Fruit fly (Drosophila melanogaster): ENCODE measurements around the gene X11Lbeta.

X11Lbeta gene

dm6 chrX:10587445-10587844 lies 40.1 kb upstream of the X11Lbeta start (continued):
- TF ChIP-seq Ravus (GFP tag; IDR thresholded peaks at IDR 0.05), result no peak
- TF ChIP-seq sr (GFP tag; IDR thresholded peaks at IDR 0.05), result no peak
- TF ChIP-seq CG1024 (GFP tag; IDR thresholded peaks at IDR 0.05), result 0 out of 2 replicates have a peak, but pooled peaks have one; percentile 27
- no peak for TF ChIP-seq CG33557 (GFP tag; optimal IDR thresholded peaks at IDR 0.05)
- no peak for TF ChIP-seq lola (GFP tag; optimal IDR thresholded peaks at IDR 0.05)
- TF ChIP-seq CG3407 (GFP tag; optimal IDR thresholded peaks at IDR 0.05), result no peak
- TF ChIP-seq CG10979 (tag; optimal IDR thresholded peaks at IDR 0.05), result no peak
- peak; percentile 39 for TF ChIP-seq CG13424 (tag; optimal IDR thresholded peaks at IDR 0.05)
- TF ChIP-seq Atf6 (GFP tag; IDR thresholded peaks at IDR 0.05), result peak; percentile 37; the same call in 1 of the 2 replicates
- no peak for TF ChIP-seq CG12219 (GFP tag; optimal IDR thresholded peaks at IDR 0.05)
- TF ChIP-seq Fer3 (tag; optimal IDR thresholded peaks at IDR 0.05), result peak; percentile 31
- TF ChIP-seq CG10274 (GFP tag; optimal IDR thresholded peaks at IDR 0.05), result no peak
- TF ChIP-seq CG3163 (GFP tag; optimal IDR thresholded peaks at IDR 0.05), result no peak
- peak; percentile 50 for TF ChIP-seq CG3281 (GFP tag; optimal IDR thresholded peaks at IDR 0.05)
- peak; percentile 8 for TF ChIP-seq HHEX (GFP tag; optimal IDR thresholded peaks at IDR 0.05)
- no peak for TF ChIP-seq CG5953 (GFP tag; IDR thresholded peaks at IDR 0.05)
- no peak for TF ChIP-seq CG10565 (GFP tag; optimal IDR thresholded peaks at IDR 0.05)
- no peak for TF ChIP-seq CG12071 (GFP tag; optimal IDR thresholded peaks at IDR 0.05)
- TF ChIP-seq CG8281 (tag; optimal IDR thresholded peaks at IDR 0.05), result no peak
- no peak for TF ChIP-seq CG3995 (GFP tag; optimal IDR thresholded peaks at IDR 0.05)
- TF ChIP-seq CG13123 (GFP tag; optimal IDR thresholded peaks at IDR 0.05), result no peak
- no peak for TF ChIP-seq abd-A (tag; optimal IDR thresholded peaks at IDR 0.05)
- no peak for TF ChIP-seq Adf1 (GFP tag; IDR thresholded peaks at IDR 0.05)
- no peak for TF ChIP-seq chn (GFP tag; optimal IDR thresholded peaks at IDR 0.05)
- no peak for TF ChIP-seq CG8388 (GFP tag; optimal IDR thresholded peaks at IDR 0.05)
- no peak for TF ChIP-seq Scr (GFP tag; IDR thresholded peaks at IDR 0.05; ENCODE audit: partially characterized antibody)
- TF ChIP-seq nerfin-2 (GFP tag; IDR thresholded peaks at IDR 0.05; ENCODE audit: partially characterized antibody), result no peak
- no peak for TF ChIP-seq usp (GFP tag; optimal IDR thresholded peaks at IDR 0.05)
- no peak for TF ChIP-seq CG15696 (tag; optimal IDR thresholded peaks at IDR 0.05)
- TF ChIP-seq Taf1 (GFP tag; IDR thresholded peaks at IDR 0.05), result peak; percentile 27; the same call in 1 of the 2 replicates
- TF ChIP-seq bcd (GFP tag; optimal IDR thresholded peaks at IDR 0.05), result no peak
- TF ChIP-seq CG2678 (tag; optimal IDR thresholded peaks at IDR 0.05), result no peak
- no peak for TF ChIP-seq stc (GFP tag; IDR thresholded peaks at IDR 0.05)
- TF ChIP-seq nerfin-1 (tag; optimal IDR thresholded peaks at IDR 0.05), result no peak
- peak; percentile 45; the same call in 1 of the 2 replicates for TF ChIP-seq vvl (GFP tag; IDR thresholded peaks at IDR 0.05)
- TF ChIP-seq GATAe (GFP tag; conservative IDR thresholded peaks at IDR 0.05), result no peak
- no peak for TF ChIP-seq chm (GFP tag; IDR thresholded peaks at IDR 0.05)
- TF ChIP-seq Chrac-16 (GFP tag; optimal IDR thresholded peaks at IDR 0.05), result no peak
- no peak for TF ChIP-seq CG7987 (GFP tag; optimal IDR thresholded peaks at IDR 0.05)
- peak; percentile 5 for TF ChIP-seq sug (tag; optimal IDR thresholded peaks at IDR 0.05)
- 0 out of 2 replicates have a peak, but pooled peaks have one; percentile 27 for TF ChIP-seq CG7372 (GFP tag; IDR thresholded peaks at IDR 0.05)
- TF ChIP-seq CG15011 (GFP tag; optimal IDR thresholded peaks at IDR 0.05), result no peak
- no peak for TF ChIP-seq gsb (GFP tag; IDR thresholded peaks at IDR 0.05)
- TF ChIP-seq BEAF-32 (GFP tag; optimal IDR thresholded peaks at IDR 0.05), result no peak
- TF ChIP-seq CG16863 (GFP tag; optimal IDR thresholded peaks at IDR 0.05), result peak; percentile 18
- TF ChIP-seq HmgD (GFP tag; optimal IDR thresholded peaks at IDR 0.05), result no peak
- no peak for TF ChIP-seq lbe (GFP tag; optimal IDR thresholded peaks at IDR 0.05)
- TF ChIP-seq shn (GFP tag; optimal IDR thresholded peaks at IDR 0.05), result no peak
- 0 out of 2 replicates have a peak, but pooled peaks have one; percentile 24 for TF ChIP-seq CG9215 (GFP tag; IDR thresholded peaks at IDR 0.05)
- no peak for TF ChIP-seq so (GFP tag; IDR thresholded peaks at IDR 0.05)
- no peak for TF ChIP-seq CG10462 (GFP tag; optimal IDR thresholded peaks at IDR 0.05)
- TF ChIP-seq Hr39 (optimal IDR thresholded peaks at IDR 0.05), result no peak
